Worm (Caenorhabditis elegans) whole organism, early embryonic: Measurements from ENCODE around the gene R12C12.9.

Experiments used
- B0310.2 ChIP-seq: sonication (generic microtip); optimal IDR thresholded peaks from 2 replicates; lab custom pipeline; 2016; ENCODE audit warnings: mild to moderate bottlenecking, missing genetic modification characterization, missing compliant biosample characterization
- F13C5.2 ChIP-seq: sonication (generic microtip); optimal IDR thresholded peaks from 2 replicates; lab custom pipeline; 2017; ENCODE audit warnings: mild to moderate bottlenecking, missing genetic modification characterization, inconsistent platforms, missing compliant biosample characterization
- aly-1 ChIP-seq: sonication (generic microtip); optimal IDR thresholded peaks from 2 replicates; lab custom pipeline; 2016; ENCODE audit warnings: missing genetic modification characterization, missing compliant biosample characterization
- ama-1 ChIP-seq: fragments of 150-350 bp; optimal IDR thresholded peaks from 2 replicates; lab custom pipeline; 2014
- ceh-13 ChIP-seq: fragments of 200-800 bp; sonication (Bioruptor generic); optimal IDR thresholded peaks from 2 replicates; lab custom pipeline; 2018; ENCODE audit warnings: mild to moderate bottlenecking, missing genetic modification characterization, missing compliant biosample characterization
- ceh-36 ChIP-seq: sonication (generic microtip); optimal IDR thresholded peaks from 2 replicates; lab custom pipeline; 2016; ENCODE audit warnings: missing genetic modification characterization, inconsistent platforms, missing compliant biosample characterization
- ets-7 ChIP-seq: sonication (generic microtip); optimal IDR thresholded peaks from 2 replicates; lab custom pipeline; 2016; ENCODE audit warnings: missing genotype, missing genetic modification characterization, missing compliant biosample characterization
- flt-1 ChIP-seq: fragments of 200-800 bp; sonication (Bioruptor generic); IDR thresholded peaks from 2 replicates; pipeline ENCODE4 v1.3.6; 2022; ENCODE audit warnings: missing genetic modification characterization, missing compliant biosample characterization
- hmbx-1 ChIP-seq: sonication (generic microtip); optimal IDR thresholded peaks from 2 replicates; lab custom pipeline; 2016; ENCODE audit warnings: mild to moderate bottlenecking, missing genetic modification characterization, missing compliant biosample characterization
- hmg-4 ChIP-seq: fragments of 200-800 bp; sonication (Bioruptor generic); optimal IDR thresholded peaks from 2 replicates; lab custom pipeline; 2018; ENCODE audit warnings: mild to moderate bottlenecking, missing genetic modification characterization, missing compliant biosample characterization
- hnd-1 ChIP-seq: sonication (generic microtip); optimal IDR thresholded peaks from 2 replicates; lab custom pipeline; 2016; ENCODE audit warnings: missing genetic modification characterization, missing compliant biosample characterization
- pes-1 ChIP-seq: fragments of 200-800 bp; sonication (Bioruptor generic); IDR thresholded peaks from 2 replicates; pipeline ENCODE4 v1.3.6; 2022; ENCODE audit warnings: missing genetic modification reagents, missing genetic modification characterization, missing compliant biosample characterization
- scrt-1 ChIP-seq: fragments of 200-800 bp; sonication (Bioruptor generic); IDR thresholded peaks from 2 replicates; pipeline ENCODE4 v1.3.6; 2022; ENCODE audit warnings: missing genetic modification characterization, missing compliant biosample characterization
- sea-1 ChIP-seq: fragments of 200-800 bp; sonication (Bioruptor generic); conservative IDR thresholded peaks from 2 replicates; pipeline ENCODE4 v1.3.6; 2022; ENCODE audit warnings: missing genetic modification characterization, missing compliant biosample characterization
- tbx-11 ChIP-seq: fragments of 200-800 bp; sonication (Bioruptor generic); IDR thresholded peaks from 2 replicates; pipeline ENCODE4 v1.3.6; 2022; ENCODE audit warnings: missing genetic modification characterization, missing compliant biosample characterization
- tbx-37 ChIP-seq: fragments of 200-800 bp; sonication (Bioruptor generic); conservative IDR thresholded peaks from 2 replicates; pipeline ENCODE4 v1.3.6; 2022; ENCODE audit warnings: missing genetic modification reagents, missing genetic modification characterization, missing compliant biosample characterization
- tra-4 ChIP-seq: sonication (generic microtip); optimal IDR thresholded peaks from 2 replicates; lab custom pipeline; 2017; ENCODE audit warnings: missing genetic modification characterization, missing compliant biosample characterization

R12C12.9 gene

ce11 chrII:6046023-6046631, 21.3 kb upstream of the R12C12.9 start:
- TF ChIP-seq aly-1 (tag; lab: Kevin White, UChicago) (no peak), ceh-36 (tag; lab: Kevin White, UChicago) (no peak), ama-1 (no peak), scrt-1 (GFP tag; lab: Robert Waterston, UW) (no peak), hnd-1 (tag; lab: Kevin White, UChicago) (no peak), tbx-37 (GFP tag; lab: Robert Waterston, UW) (no peak), hmbx-1 (tag; lab: Kevin White, UChicago) (no peak), ceh-13 (GFP tag; lab: Kevin White, UChicago) (no peak), F13C5.2 (tag; lab: Kevin White, UChicago) (no peak), ets-7 (tag; lab: Kevin White, UChicago) (no peak), sea-1 (GFP tag; lab: Robert Waterston, UW) (no peak), tra-4 (tag; lab: Kevin White, UChicago) (no peak)

ce11 chrII:6045048-6045447, 20.3 kb upstream of the R12C12.9 start, which contains the start of gene R12C12.5:
TSS of gene R12C12.5 (minus strand) at chrII:6045148.
- TF ChIP-seq scrt-1 (GFP tag; lab: Robert Waterston, UW) (no peak), tbx-11 (no peak), aly-1 (tag; lab: Kevin White, UChicago) (no peak), B0310.2 (tag; lab: Kevin White, UChicago) (no peak), tra-4 (tag; lab: Kevin White, UChicago) (no peak)

- TF ChIP-seq hmg-4 (GFP tag; lab: Kevin White, UChicago) (no peak), ets-7 (tag; lab: Kevin White, UChicago) (no peak), scrt-1 (GFP tag; lab: Robert Waterston, UW) (no peak), B0310.2 (tag; lab: Kevin White, UChicago) (no peak), tbx-37 (GFP tag; lab: Robert Waterston, UW) (no peak), ceh-36 (tag; lab: Kevin White, UChicago) (no peak), aly-1 (tag; lab: Kevin White, UChicago) (no peak), sea-1 (GFP tag; lab: Robert Waterston, UW) (no peak), hnd-1 (tag; lab: Kevin White, UChicago) (no peak), F13C5.2 (tag; lab: Kevin White, UChicago) (no peak), hmbx-1 (tag; lab: Kevin White, UChicago) (no peak), ceh-13 (GFP tag; lab: Kevin White, UChicago) (no peak), flt-1 (GFP tag; lab: Robert Waterston, UW) (no peak), tbx-11 (no peak), pes-1 (GFP tag; lab: Robert Waterston, UW) (no peak), ama-1 (no peak)
Observed at ce11 chrII:6043166-6043565, 18.4 kb upstream of the R12C12.9 start, which contains the start of gene R12C12.10. TSS of gene R12C12.10 (minus strand) at chrII:6043266.

- no peak for TF ChIP-seq hnd-1 (tag; lab: Kevin White, UChicago)
Observed at ce11 chrII:6031106-6031505, 6.3 kb upstream of the R12C12.9 start, which contains the start of gene frpr-16. TSS of gene frpr-16 (minus strand) at chrII:6031206.

ce11 chrII:6028594-6029141, 3.9 kb upstream of the R12C12.9 start:
- TF ChIP-seq tbx-11, result no peak
- TF ChIP-seq ama-1, result no peak
- TF ChIP-seq ceh-36 (tag; lab: Kevin White, UChicago), result no peak
- TF ChIP-seq hmbx-1 (tag; lab: Kevin White, UChicago), result no peak
- no peak for TF ChIP-seq pes-1 (GFP tag; lab: Robert Waterston, UW)
- no peak for TF ChIP-seq F13C5.2 (tag; lab: Kevin White, UChicago)
- no peak for TF ChIP-seq scrt-1 (GFP tag; lab: Robert Waterston, UW)
- TF ChIP-seq tbx-37 (GFP tag; lab: Robert Waterston, UW), result no peak
- TF ChIP-seq hnd-1 (tag; lab: Kevin White, UChicago), result no peak
- no peak for TF ChIP-seq B0310.2 (tag; lab: Kevin White, UChicago)
- no peak for TF ChIP-seq flt-1 (GFP tag; lab: Robert Waterston, UW)
- TF ChIP-seq hmg-4 (GFP tag; lab: Kevin White, UChicago), result no peak
- no peak for TF ChIP-seq sea-1 (GFP tag; lab: Robert Waterston, UW)
- TF ChIP-seq tra-4 (tag; lab: Kevin White, UChicago), result no peak
- TF ChIP-seq aly-1 (tag; lab: Kevin White, UChicago), result no peak
- no peak for TF ChIP-seq ets-7 (tag; lab: Kevin White, UChicago)
- TF ChIP-seq ceh-13 (GFP tag; lab: Kevin White, UChicago), result no peak

- TF ChIP-seq tra-4 (tag; lab: Kevin White, UChicago) (no peak), hmg-4 (GFP tag; lab: Kevin White, UChicago) (no peak), hmbx-1 (tag; lab: Kevin White, UChicago) (no peak), flt-1 (GFP tag; lab: Robert Waterston, UW) (no peak), tbx-11 (no peak), hnd-1 (tag; lab: Kevin White, UChicago) (no peak), ceh-36 (tag; lab: Kevin White, UChicago) (no peak), ceh-13 (GFP tag; lab: Kevin White, UChicago) (no peak), F13C5.2 (tag; lab: Kevin White, UChicago) (no peak), ets-7 (tag; lab: Kevin White, UChicago) (no peak), sea-1 (GFP tag; lab: Robert Waterston, UW) (no peak), B0310.2 (tag; lab: Kevin White, UChicago) (no peak), scrt-1 (GFP tag; lab: Robert Waterston, UW) (no peak), ama-1 (no peak), aly-1 (tag; lab: Kevin White, UChicago) (no peak), pes-1 (GFP tag; lab: Robert Waterston, UW) (no peak), tbx-37 (GFP tag; lab: Robert Waterston, UW) (no peak)
Observed at ce11 chrII:6026646-6027045, 1.9 kb upstream of the R12C12.9 start.
